Fruit fly (Drosophila melanogaster) whole organism, embryonic: Measurements from ENCODE around the gene MBD-like.

Experiments
- ATbp ChIP-seq: fragments of 200-800 bp; sonication (Bioruptor generic); optimal IDR thresholded peaks from 2 replicates; lab custom pipeline; 2017; ENCODE audit warnings: missing biosample characterization, mild to moderate bottlenecking, missing genetic modification characterization, missing genetic modification reagents
- CG10654 ChIP-seq: fragments of 200-800 bp; sonication (Bioruptor generic); optimal IDR thresholded peaks from 2 replicates; lab custom pipeline; 2016; ENCODE audit warnings: missing biosample characterization, missing genetic modification characterization
- CG12104 ChIP-seq: fragments of 200-800 bp; sonication (Bioruptor generic); optimal IDR thresholded peaks from 3 replicates; lab custom pipeline; 2016; ENCODE audit warnings: missing biosample characterization, missing genetic modification characterization
- CG12299 ChIP-seq: fragments of 200-800 bp; sonication (Bioruptor generic); optimal IDR thresholded peaks from 2 replicates; lab custom pipeline; 2018; ENCODE audit warnings: missing biosample characterization, mild to moderate bottlenecking, missing genetic modification characterization
- CG12391 ChIP-seq: fragments of 200-800 bp; sonication (Bioruptor generic); optimal IDR thresholded peaks from 3 replicates; lab custom pipeline; 2018; ENCODE audit warnings: missing biosample characterization, mild to moderate bottlenecking, missing genetic modification characterization, moderate library complexity
- CG13123 ChIP-seq: fragments of 200-800 bp; sonication (Bioruptor generic); optimal IDR thresholded peaks from 2 replicates; lab custom pipeline; 2016; ENCODE audit warnings: missing biosample characterization, missing genetic modification characterization
- CG13424 ChIP-seq: fragments of 200-800 bp; sonication (Bioruptor generic); optimal IDR thresholded peaks from 2 replicates; lab custom pipeline; 2019; ENCODE audit warnings: missing biosample characterization, mild to moderate bottlenecking, missing genetic modification characterization, moderate library complexity
- CG13894 ChIP-seq: fragments of 200-800 bp; sonication (Bioruptor generic); optimal IDR thresholded peaks from 3 replicates; lab custom pipeline; 2018; ENCODE audit warnings: missing biosample characterization, mild to moderate bottlenecking, missing genetic modification characterization, moderate library complexity
- CG15269 ChIP-seq: fragments of 200-800 bp; sonication (Bioruptor generic); optimal IDR thresholded peaks from 2 replicates; lab custom pipeline; 2018; ENCODE audit warnings: missing biosample characterization, mild to moderate bottlenecking, missing genetic modification characterization, moderate library complexity
- CG17912 ChIP-seq: fragments of 200-800 bp; sonication (Bioruptor generic); optimal IDR thresholded peaks from 2 replicates; lab custom pipeline; 2018; ENCODE audit warnings: missing biosample characterization, mild to moderate bottlenecking, missing genetic modification characterization
- CG18262 ChIP-seq: fragments of 200-800 bp; optimal IDR thresholded peaks from 3 replicates; lab custom pipeline; 2019; ENCODE audit warnings: missing biosample characterization, mild to moderate bottlenecking, missing genetic modification characterization, moderate library complexity
- CG18764 ChIP-seq: fragments of 200-800 bp; sonication (Bioruptor generic); optimal IDR thresholded peaks from 3 replicates; lab custom pipeline; 2016; ENCODE audit warnings: missing biosample characterization, missing genetic modification characterization
- CG2120 ChIP-seq: fragments of 200-800 bp; sonication (Bioruptor generic); optimal IDR thresholded peaks from 3 replicates; lab custom pipeline; 2016; ENCODE audit warnings: missing biosample characterization, missing genetic modification characterization
- CG2712 ChIP-seq: fragments of 200-800 bp; optimal IDR thresholded peaks from 3 replicates; lab custom pipeline; 2019; ENCODE audit warnings: missing biosample characterization, mild to moderate bottlenecking, missing genetic modification characterization, moderate library complexity
- CG3281 ChIP-seq: fragments of 200-800 bp; sonication (Bioruptor generic); optimal IDR thresholded peaks from 3 replicates; lab custom pipeline; 2017; ENCODE audit warnings: missing biosample characterization, mild to moderate bottlenecking, missing genetic modification characterization
- CG34376 ChIP-seq: fragments of 200-800 bp; sonication (Bioruptor generic); optimal IDR thresholded peaks from 2 replicates; lab custom pipeline; 2018; ENCODE audit warnings: missing biosample characterization, mild to moderate bottlenecking, missing genetic modification characterization
- CG3838 ChIP-seq: fragments of 200-800 bp; sonication (Bioruptor generic); optimal IDR thresholded peaks from 3 replicates; lab custom pipeline; 2016; ENCODE audit warnings: missing biosample characterization, missing genetic modification characterization
- CG4282 ChIP-seq: fragments of 200-800 bp; sonication (Bioruptor generic); optimal IDR thresholded peaks from 2 replicates; lab custom pipeline; 2016; ENCODE audit warnings: missing biosample characterization, missing genetic modification characterization
- CG4820 ChIP-seq: fragments of 200-800 bp; sonication (Bioruptor generic); optimal IDR thresholded peaks from 3 replicates; lab custom pipeline; 2016; ENCODE audit warnings: missing biosample characterization, missing genetic modification characterization
- CG7928 ChIP-seq: fragments of 200-800 bp; sonication (Bioruptor generic); optimal IDR thresholded peaks from 2 replicates; lab custom pipeline; 2017; ENCODE audit warnings: missing biosample characterization, mild to moderate bottlenecking, missing genetic modification characterization
- CG8290 ChIP-seq, 3 experiments: fragments of 200-800 bp; sonication (Bioruptor generic); optimal IDR thresholded peaks; 2 replicates each; lab custom pipeline; 2016 to 2019; ENCODE audit warnings: missing biosample characterization in 3 of 3, missing genetic modification characterization in 3 of 3, mild to moderate bottlenecking in 2 of 3, moderate library complexity in 1 of 3
- CG8388 ChIP-seq: fragments of 200-800 bp; sonication (Bioruptor generic); optimal IDR thresholded peaks from 2 replicates; lab custom pipeline; 2019; ENCODE audit warnings: missing biosample characterization, mild to moderate bottlenecking, missing genetic modification characterization, moderate library complexity
- CG8924 ChIP-seq: fragments of 200-800 bp; optimal IDR thresholded peaks from 3 replicates; lab custom pipeline; 2019; ENCODE audit warnings: missing biosample characterization, mild to moderate bottlenecking, missing genetic modification characterization, moderate library complexity
- CG9609 ChIP-seq: fragments of 200-800 bp; sonication (Bioruptor generic); optimal IDR thresholded peaks from 3 replicates; lab custom pipeline; 2016; ENCODE audit warnings: missing biosample characterization, missing genetic modification characterization
- CG9727 ChIP-seq: fragments of 200-800 bp; sonication (Bioruptor generic); optimal IDR thresholded peaks from 3 replicates; lab custom pipeline; 2017; ENCODE audit warnings: missing biosample characterization, mild to moderate bottlenecking, missing genetic modification characterization
- Ets65A ChIP-seq: fragments of 200-800 bp; sonication (Bioruptor generic); peaks from one replicate; lab custom pipeline; 2016; ENCODE audit warnings: missing biosample characterization, missing genetic modification characterization
- Fer2 ChIP-seq: fragments of 200-800 bp; sonication (Bioruptor generic); optimal IDR thresholded peaks from 2 replicates; lab custom pipeline; 2018; ENCODE audit warnings: missing biosample characterization, mild to moderate bottlenecking, missing genetic modification characterization, moderate library complexity
- Gug ChIP-seq: fragments of 200-800 bp; sonication (Bioruptor generic); IDR thresholded peaks from 4 replicates; pipeline ENCODE4 v1.3.6; 2022; ENCODE audit warnings: missing biosample characterization, missing genetic modification characterization
- H2.0 ChIP-seq: fragments of 200-800 bp; sonication (Bioruptor generic); IDR thresholded peaks from 2 replicates; pipeline ENCODE4 v1.3.6; 2022; ENCODE audit warnings: missing biosample characterization, missing genetic modification characterization
- HHEX ChIP-seq: fragments of 200-800 bp; sonication (Bioruptor generic); optimal IDR thresholded peaks from 3 replicates; lab custom pipeline; 2017; ENCODE audit warnings: missing biosample characterization, mild to moderate bottlenecking, missing genetic modification characterization, missing genetic modification reagents
- HLH54F ChIP-seq: fragments of 200-800 bp; sonication (Bioruptor generic); optimal IDR thresholded peaks from 3 replicates; lab custom pipeline; 2016; ENCODE audit warnings: missing biosample characterization, missing genetic modification characterization
- Hr51 ChIP-seq, 2 experiments: fragments of 200-800 bp; sonication (Bioruptor generic); optimal IDR thresholded peaks; 2 replicates in 1 of 2; 3 replicates in 1 of 2; lab custom pipeline; 2016 to 2018; ENCODE audit warnings: missing biosample characterization in 2 of 2, missing genetic modification characterization in 2 of 2, mild to moderate bottlenecking in 1 of 2, moderate library complexity in 1 of 2
- NfI ChIP-seq: fragments of 200-800 bp; sonication (Bioruptor generic); optimal IDR thresholded peaks from 3 replicates; lab custom pipeline; 2018; ENCODE audit warnings: missing biosample characterization, mild to moderate bottlenecking, missing genetic modification characterization, moderate library complexity
- Trl ChIP-seq, 3 experiments: fragments of >200 bp in 2 of 3; fragments of 200-800 bp in 1 of 3; sonication (Bioruptor generic) in 1 of 3; optimal IDR thresholded peaks; 2 replicates in 1 of 3; 3 replicates in 2 of 3; lab custom pipeline; 2016 to 2017; ENCODE audit warnings: missing biosample characterization in 1 of 3, missing genetic modification characterization in 1 of 3
- Usf ChIP-seq: fragments of 200-800 bp; sonication (Bioruptor generic); optimal IDR thresholded peaks from 2 replicates; lab custom pipeline; 2017; ENCODE audit warnings: missing genotype, missing biosample characterization, missing genetic modification characterization
- croc ChIP-seq: fragments of 200-800 bp; sonication (Bioruptor generic); conservative IDR thresholded peaks from 3 replicates; pipeline ENCODE4 v1.3.6; 2022; ENCODE audit warnings: missing biosample characterization, missing genetic modification characterization
- da ChIP-seq: fragments of 200-800 bp; sonication (Bioruptor generic); optimal IDR thresholded peaks from 2 replicates; lab custom pipeline; 2016; ENCODE audit warnings: missing biosample characterization, missing genetic modification characterization
- dm ChIP-seq: fragments of 200-800 bp; sonication (Bioruptor generic); optimal IDR thresholded peaks from 3 replicates; lab custom pipeline; 2016; ENCODE audit warnings: missing biosample characterization, missing genetic modification characterization
- ems ChIP-seq: fragments of 200-800 bp; sonication (Bioruptor generic); optimal IDR thresholded peaks from 3 replicates; lab custom pipeline; 2016; ENCODE audit warnings: missing biosample characterization, missing genetic modification characterization
- ewg ChIP-seq: fragments of 200-800 bp; sonication (Bioruptor generic); optimal IDR thresholded peaks from 3 replicates; lab custom pipeline; 2017; ENCODE audit warnings: mild to moderate bottlenecking, missing biosample characterization, missing genetic modification reagents, missing genetic modification characterization
- fu2 ChIP-seq: fragments of 200-800 bp; sonication (Bioruptor generic); optimal IDR thresholded peaks from 2 replicates; lab custom pipeline; 2016; ENCODE audit warnings: missing biosample characterization, missing genetic modification characterization
- gem ChIP-seq: fragments of 200-800 bp; sonication (Bioruptor generic); optimal IDR thresholded peaks from 2 replicates; lab custom pipeline; 2019; ENCODE audit warnings: missing biosample characterization, mild to moderate bottlenecking, missing genetic modification characterization, moderate library complexity
- gsb ChIP-seq: fragments of 200-800 bp; sonication (Bioruptor generic); IDR thresholded peaks from 2 replicates; pipeline ENCODE4 v1.3.6; 2022; ENCODE audit warnings: missing biosample characterization, missing genetic modification characterization
- lbe ChIP-seq: fragments of 200-800 bp; sonication (Bioruptor generic); optimal IDR thresholded peaks from 2 replicates; lab custom pipeline; 2016; ENCODE audit warnings: missing biosample characterization, mild to moderate bottlenecking, missing genetic modification characterization
- lilli ChIP-seq: fragments of 200-800 bp; sonication (Bioruptor generic); optimal IDR thresholded peaks from 3 replicates; lab custom pipeline; 2016; ENCODE audit warnings: missing biosample characterization, missing genetic modification characterization
- phol ChIP-seq: fragments of 200-800 bp; sonication (Bioruptor generic); optimal IDR thresholded peaks from 3 replicates; lab custom pipeline; 2018; ENCODE audit warnings: missing biosample characterization, mild to moderate bottlenecking, missing genetic modification characterization, moderate library complexity
- seq ChIP-seq: fragments of 200-800 bp; sonication (Bioruptor generic); IDR thresholded peaks from 2 replicates; pipeline ENCODE4 v1.3.6; 2022; ENCODE audit warnings: missing biosample characterization, missing genetic modification characterization
- sug ChIP-seq: fragments of 200-800 bp; optimal IDR thresholded peaks from 2 replicates; lab custom pipeline; 2019; ENCODE audit warnings: missing biosample characterization, mild to moderate bottlenecking, missing genetic modification characterization, moderate library complexity
- zf30C ChIP-seq: fragments of 200-800 bp; sonication (Bioruptor generic); optimal IDR thresholded peaks from 3 replicates; lab custom pipeline; 2018; ENCODE audit warnings: missing biosample characterization, mild to moderate bottlenecking, missing genetic modification characterization

MBD-like gene

dm6 chr3R:9590952-9591532, 31.5 kb downstream of the MBD-like start, which contains the start of the genes bocks and CG8312 (continued):
- TF ChIP-seq Hr51 (GFP tag; optimal IDR thresholded peaks at IDR 0.05; lab: Kevin White, UChicago): peak in 1 of 2 experiments; percentile 33
- peak; percentile 54 for TF ChIP-seq CG2712 (tag; lab: Kevin White, UChicago)
- TF ChIP-seq croc (GFP tag; lab: Robert Waterston, UW): no peak
- TF ChIP-seq CG3281 (GFP tag; lab: Kevin White, UChicago): peak; percentile 19
- TF ChIP-seq CG10654 (GFP tag; lab: Kevin White, UChicago): peak; percentile 38
- TF ChIP-seq NfI (GFP tag; lab: Kevin White, UChicago): peak; percentile 26
- peak; percentile 5 for TF ChIP-seq CG13123 (GFP tag; lab: Kevin White, UChicago)
- TF ChIP-seq CG12299 (tag; lab: Kevin White, UChicago): peak; percentile 21
- TF ChIP-seq CG12391 (tag; lab: Kevin White, UChicago): peak; percentile 57
- TF ChIP-seq ATbp: no peak
- TF ChIP-seq da (GFP tag; lab: Kevin White, UChicago): peak; percentile 46
- peak; percentile 1 for TF ChIP-seq CG15269 (tag; lab: Kevin White, UChicago)
- TF ChIP-seq CG8924 (tag; lab: Kevin White, UChicago): peak; percentile 50
- TF ChIP-seq ewg: peak; percentile 80
- TF ChIP-seq dm: peak; percentile 58
- peak; percentile 64 for TF ChIP-seq CG17912 (GFP tag; lab: Kevin White, UChicago)
- TF ChIP-seq gsb (GFP tag; lab: Robert Waterston, UW): no peak
- no peak for TF ChIP-seq seq (GFP tag; lab: Robert Waterston, UW)
- peak; percentile 24 for TF ChIP-seq gem (tag; lab: Kevin White, UChicago)
- peak; percentile 59 for TF ChIP-seq CG9609 (GFP tag; lab: Kevin White, UChicago)
- no peak for TF ChIP-seq Gug
- no peak for TF ChIP-seq Trl (optimal IDR thresholded peaks at IDR 0.05; lab: Kevin White, UChicago)
- peak; percentile 63 for TF ChIP-seq Trl (GFP tag; optimal IDR thresholded peaks at IDR 0.05; lab: Kevin White, UChicago)
- no peak for TF ChIP-seq HHEX (GFP tag; lab: Kevin White, UChicago)
- TF ChIP-seq CG8290 (GFP tag; optimal IDR thresholded peaks at IDR 0.05; lab: Kevin White, UChicago): peak; percentile 78
- peak; percentile 10 to 75 for TF ChIP-seq CG8290 (tag; optimal IDR thresholded peaks at IDR 0.05; lab: Kevin White, UChicago)
- TF ChIP-seq sug (tag; lab: Kevin White, UChicago): peak; percentile 58
- TF ChIP-seq lbe (GFP tag; lab: Kevin White, UChicago): peak; percentile 33
- TF ChIP-seq ems (GFP tag; lab: Kevin White, UChicago): peak; percentile 65
- peak; percentile 52 for TF ChIP-seq CG34376
- no peak for TF ChIP-seq CG7928 (GFP tag; lab: Kevin White, UChicago)
- peak; percentile 70 for TF ChIP-seq CG13894 (tag; lab: Kevin White, UChicago)
- TF ChIP-seq CG4282 (GFP tag; lab: Kevin White, UChicago): no peak
- TF ChIP-seq HLH54F (GFP tag; lab: Kevin White, UChicago): peak; percentile 72
- peak; percentile 78 for TF ChIP-seq CG2120
- peak; percentile 19 for TF ChIP-seq CG18262
- TF ChIP-seq Fer2 (tag; lab: Kevin White, UChicago): no peak
- TF ChIP-seq Ets65A (GFP tag; lab: Kevin White, UChicago): peak; percentile 56
- TF ChIP-seq CG9727 (GFP tag; lab: Kevin White, UChicago): peak; percentile 28
- peak; percentile 40 for TF ChIP-seq CG13424 (tag; lab: Kevin White, UChicago)
- peak; percentile 80 for TF ChIP-seq phol (tag; lab: Kevin White, UChicago)
- no peak for TF ChIP-seq CG12104 (GFP tag; lab: Kevin White, UChicago)
- TF ChIP-seq CG4820: peak; percentile 39
- peak; percentile 69 for TF ChIP-seq lilli
- TF ChIP-seq zf30C (GFP tag; lab: Kevin White, UChicago): no peak
- no peak for TF ChIP-seq Usf (GFP tag; lab: Kevin White, UChicago)
- peak; percentile 42 for TF ChIP-seq CG18764 (GFP tag; lab: Kevin White, UChicago)
- no peak for TF ChIP-seq H2.0
- peak; percentile 1 for TF ChIP-seq CG8388 (GFP tag; lab: Kevin White, UChicago)
- peak; percentile 80 for TF ChIP-seq CG3838 (GFP tag; lab: Kevin White, UChicago)
- peak; percentile 13 for TF ChIP-seq fu2 (GFP tag; lab: Kevin White, UChicago)
